Worm (Caenorhabditis elegans): ENCODE results near the gene T28A11.19.

T28A11.19 gene

DNA sequence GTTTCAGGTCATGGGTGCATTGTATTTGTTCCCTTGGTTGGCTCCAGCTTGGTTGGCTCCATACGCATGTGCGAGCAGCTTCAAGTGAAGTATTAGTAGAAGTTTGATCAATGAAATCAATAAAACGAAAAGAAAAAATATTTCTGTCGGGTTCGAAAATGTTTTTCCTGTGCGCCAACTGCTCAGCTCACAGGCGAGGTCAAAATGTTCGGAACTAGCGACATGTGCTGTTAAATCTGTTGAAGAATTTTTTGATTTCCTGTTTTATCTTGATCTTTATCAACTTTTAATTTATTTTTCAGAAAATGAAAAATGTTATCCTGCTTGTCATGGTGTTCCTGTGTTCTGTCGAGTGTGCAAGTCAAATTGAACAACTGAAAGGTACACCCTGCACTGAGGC, 12.2 kb upstream of the T28A11.19 start, which contains the start of gene T28A11.25:
TSS of gene T28A11.25 (plus strand) at position 301 of the 400 bp plus-strand sequence.
- TF ChIP-seq aly-2 (tag; optimal IDR thresholded peaks at IDR 0.05) (no peak), fos-1 (tag; optimal IDR thresholded peaks at IDR 0.05) (no peak), fkh-2 (tag; optimal IDR thresholded peaks at IDR 0.05) (no peak), elt-1 (tag; optimal IDR thresholded peaks at IDR 0.05) (no peak), ceh-16 (tag; optimal IDR thresholded peaks at IDR 0.05) (no peak), mdl-1 (tag; optimal IDR thresholded peaks at IDR 0.05) (no peak), lsy-12 (tag; optimal IDR thresholded peaks at IDR 0.05) (no peak), egl-5 (tag; optimal IDR thresholded peaks at IDR 0.05) (no peak), nhr-67 (tag; optimal IDR thresholded peaks at IDR 0.05) (no peak), sea-2 (GFP tag; optimal IDR thresholded peaks at IDR 0.05) (no peak), nhr-23 (tag; optimal IDR thresholded peaks at IDR 0.05) (no peak), nhr-43 (tag; optimal IDR thresholded peaks at IDR 0.05; ENCODE audit: poor library complexity, severe bottlenecking) (no peak), nhr-237 (tag; optimal IDR thresholded peaks at IDR 0.05) (no peak), zag-1 (tag; optimal IDR thresholded peaks at IDR 0.05) (no peak), nhr-77 (tag; optimal IDR thresholded peaks at IDR 0.05) (no peak), ceh-9 (tag; optimal IDR thresholded peaks at IDR 0.05) (no peak), ceh-82 (tag; optimal IDR thresholded peaks at IDR 0.05) (no peak), ceh-28 (tag; optimal IDR thresholded peaks at IDR 0.05) (no peak), lin-15B (tag; optimal IDR thresholded peaks at IDR 0.05) (no peak), elt-2 (tag; optimal IDR thresholded peaks at IDR 0.05) (no peak)

DNA sequence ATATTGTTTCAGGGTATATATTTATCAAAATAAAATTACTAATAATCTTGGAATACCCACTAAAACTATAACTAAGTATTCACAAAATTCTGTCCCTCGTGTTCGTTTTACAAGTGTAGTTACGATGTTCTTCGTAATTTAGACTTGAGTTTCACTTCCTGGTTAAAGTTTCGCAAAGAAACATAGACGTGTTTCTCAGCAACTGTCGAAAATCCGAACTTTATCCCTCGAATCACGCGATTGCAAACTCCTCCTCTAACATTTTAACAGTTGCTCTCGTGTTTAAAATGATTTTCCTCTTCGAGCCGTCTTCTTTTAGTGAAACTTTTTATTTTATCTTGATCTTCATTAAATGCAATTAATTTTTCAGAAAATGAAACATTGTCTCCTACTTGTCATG, 10.7 kb upstream of the T28A11.19 start, which contains the start of gene T28A11.2:
TSS of gene T28A11.2 (plus strand) at position 371 of the 400 bp plus-strand sequence.
- no peak for TF ChIP-seq ceh-28 (tag; optimal IDR thresholded peaks at IDR 0.05)
- TF ChIP-seq daf-12 (tag; optimal IDR thresholded peaks at IDR 0.05) = no peak
- no peak for TF ChIP-seq nhr-76 (tag; optimal IDR thresholded peaks at IDR 0.05)
- no peak for TF ChIP-seq ztf-4 (tag; optimal IDR thresholded peaks at IDR 0.05)
- no peak for TF ChIP-seq hmg-11 (tag; optimal IDR thresholded peaks at IDR 0.05)
- TF ChIP-seq snpc-4 (tag; optimal IDR thresholded peaks at IDR 0.05) = no peak
- no peak for TF ChIP-seq egl-27 (tag; optimal IDR thresholded peaks at IDR 0.05)
- TF ChIP-seq ama-1 (optimal IDR thresholded peaks at IDR 0.05) = no peak
- no peak for TF ChIP-seq lin-15B (tag; optimal IDR thresholded peaks at IDR 0.05)
- no peak for TF ChIP-seq fkh-10 (GFP tag; optimal IDR thresholded peaks at IDR 0.05)

DNA sequence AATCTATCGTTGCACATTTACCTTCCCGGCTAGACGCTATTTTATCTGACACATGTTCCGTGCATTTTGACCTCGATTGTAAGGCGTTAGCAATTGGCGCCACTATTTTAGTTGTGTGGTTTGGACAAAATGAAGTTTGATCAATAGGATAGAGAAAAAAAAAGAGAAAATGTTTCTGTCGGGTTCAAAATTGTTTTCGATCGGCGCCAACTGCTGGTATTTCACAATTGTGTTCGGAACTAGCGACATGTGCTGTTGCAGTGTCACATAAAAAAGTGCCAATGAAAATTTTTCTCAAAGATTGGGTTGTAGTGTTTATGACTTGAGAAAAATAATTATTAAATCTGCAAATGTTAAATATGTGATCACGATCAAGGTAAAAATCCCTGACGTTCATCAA, 9.8 kb upstream of the T28A11.19 start:
- TF ChIP-seq egl-5 (tag; optimal IDR thresholded peaks at IDR 0.05) = peak; percentile 26
- TF ChIP-seq elt-2 (tag; optimal IDR thresholded peaks at IDR 0.05) = no peak
- no peak for TF ChIP-seq zag-1 (tag; optimal IDR thresholded peaks at IDR 0.05)

DNA sequence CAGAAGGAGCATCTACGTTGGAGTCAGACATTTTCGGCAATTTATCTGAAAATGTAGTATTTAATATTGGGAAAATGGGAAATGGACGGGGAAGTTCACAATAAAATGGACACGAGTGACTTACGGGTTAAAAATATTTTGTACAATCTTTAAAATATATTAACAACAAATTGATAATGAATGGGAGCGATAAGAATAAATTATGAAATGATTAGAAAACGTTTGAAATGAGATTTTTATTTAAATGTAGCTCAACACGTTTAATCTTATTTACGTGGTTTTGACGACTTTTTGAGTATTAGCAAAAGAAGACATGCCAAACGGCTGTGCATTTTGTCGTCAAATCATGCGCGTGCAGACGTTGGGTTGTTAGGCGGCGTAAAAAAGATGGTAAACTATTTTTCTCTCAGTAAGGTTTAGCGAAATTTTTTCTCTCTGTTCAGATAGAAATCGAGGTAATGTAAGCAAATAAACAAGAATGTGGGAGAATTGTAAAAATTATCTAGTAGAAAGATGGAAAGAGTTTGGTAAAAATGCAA, 8.9 kb upstream of the T28A11.19 start, which contains the start of gene fbxa-64:
TSS of gene fbxa-64 (minus strand) at position 51 of the 539 bp plus-strand sequence.
- peak; percentile 29 for TF ChIP-seq hmg-11 (tag; optimal IDR thresholded peaks at IDR 0.05)
- TF ChIP-seq egl-5 (tag; optimal IDR thresholded peaks at IDR 0.05) = no peak

DNA sequence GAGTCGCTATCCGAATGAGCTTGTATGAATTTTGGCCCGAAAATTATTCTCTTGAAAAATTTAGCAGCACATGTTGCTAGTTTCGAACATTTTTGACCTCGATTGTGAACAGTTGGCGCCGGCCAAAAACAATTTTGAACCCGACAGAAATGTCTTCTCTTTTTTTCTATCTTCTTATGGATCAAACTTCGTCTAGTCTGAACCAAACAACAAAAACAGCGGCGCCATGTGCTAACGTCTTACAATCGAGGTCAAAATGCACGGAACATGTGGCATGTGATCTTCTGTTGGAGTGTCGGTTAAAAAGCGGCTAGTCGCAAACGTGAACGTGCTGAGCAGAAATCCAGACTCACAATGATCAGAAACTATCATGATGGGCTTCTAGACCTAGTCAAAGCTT, 6.9 kb upstream of the T28A11.19 start:
- TF ChIP-seq aly-2 (tag; optimal IDR thresholded peaks at IDR 0.05) = no peak
- no peak for TF ChIP-seq nhr-28 (tag; optimal IDR thresholded peaks at IDR 0.05)
- TF ChIP-seq lsy-12 (tag; optimal IDR thresholded peaks at IDR 0.05) = no peak
- TF ChIP-seq fkh-2 (tag; optimal IDR thresholded peaks at IDR 0.05) = no peak
- TF ChIP-seq egl-5 (tag; optimal IDR thresholded peaks at IDR 0.05) = peak; percentile 26
- TF ChIP-seq pqm-1 (tag; optimal IDR thresholded peaks at IDR 0.05) = no peak
- no peak for TF ChIP-seq sea-2 (GFP tag; optimal IDR thresholded peaks at IDR 0.05)
- TF ChIP-seq lin-39 (tag; optimal IDR thresholded peaks at IDR 0.05) = peak; percentile 32
- no peak for TF ChIP-seq nhr-237 (tag; optimal IDR thresholded peaks at IDR 0.05)
- TF ChIP-seq skn-1 (tag; optimal IDR thresholded peaks at IDR 0.05) = no peak
- no peak for TF ChIP-seq hmg-11 (tag; optimal IDR thresholded peaks at IDR 0.05)
- TF ChIP-seq nhr-23 (tag; optimal IDR thresholded peaks at IDR 0.05) = no peak
- no peak for TF ChIP-seq tbx-2 (tag; optimal IDR thresholded peaks at IDR 0.05)
- no peak for TF ChIP-seq R02D3.7 (tag; optimal IDR thresholded peaks at IDR 0.05)
- no peak for TF ChIP-seq nfya-1 (tag; optimal IDR thresholded peaks at IDR 0.05; ENCODE audit: insufficient read depth)
